Worm (Caenorhabditis elegans): ENCODE results near the gene taf-13.

Gene taf-13

DNA sequence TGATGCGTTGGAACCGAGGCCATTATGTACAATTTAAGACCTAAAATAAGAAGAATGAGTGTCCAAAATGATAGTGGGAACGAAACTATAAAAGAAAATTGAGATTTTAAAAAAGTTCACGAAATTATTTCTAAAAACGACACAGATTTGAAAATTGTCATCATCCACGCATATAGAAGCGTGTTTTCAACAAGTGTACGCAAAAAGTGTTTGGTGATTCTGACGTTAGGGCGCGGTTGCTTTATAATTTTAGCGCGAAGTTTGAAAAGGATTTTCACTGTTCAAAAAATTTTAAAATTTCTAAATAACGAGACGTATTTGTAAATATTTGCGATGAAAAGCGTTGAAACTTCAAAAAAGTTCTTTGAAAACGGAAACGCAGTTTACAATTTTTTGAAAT lies 42.0 kb downstream of the taf-13 start, which contains the start of gene cdc-48.1 (continued):
- TF ChIP-seq nhr-90 (tag; optimal IDR thresholded peaks at IDR 0.05; ENCODE audit: poor library complexity) (peak; percentile 100), C04F5.9 (tag; optimal IDR thresholded peaks at IDR 0.05) (peak; percentile 98), pax-3 (tag; optimal IDR thresholded peaks at IDR 0.05) (peak; percentile 99), aly-2 (tag; optimal IDR thresholded peaks at IDR 0.05) (peak; percentile 100), nhr-84 (tag; optimal IDR thresholded peaks at IDR 0.05) (peak; percentile 98), hpl-2 (GFP tag; optimal IDR thresholded peaks at IDR 0.05) (peak; percentile 99), Y116A8C.19 (tag; optimal IDR thresholded peaks at IDR 0.05; ENCODE audit: borderline replicate concordance) (peak; percentile 24), sox-4 (tag; optimal IDR thresholded peaks at IDR 0.05) (peak; percentile 98), fkh-4 (tag; optimal IDR thresholded peaks at IDR 0.05; ENCODE audit: borderline replicate concordance) (peak; percentile 93), fkh-8 (tag; optimal IDR thresholded peaks at IDR 0.05) (peak; percentile 100), vab-15 (tag; optimal IDR thresholded peaks at IDR 0.05) (peak; percentile 100), zip-4 (GFP tag; optimal IDR thresholded peaks at IDR 0.05) (peak; percentile 96), C16A3.4 (tag; optimal IDR thresholded peaks at IDR 0.05) (peak; percentile 100), lin-35 (GFP tag; optimal IDR thresholded peaks at IDR 0.05) (peak; percentile 100)

DNA sequence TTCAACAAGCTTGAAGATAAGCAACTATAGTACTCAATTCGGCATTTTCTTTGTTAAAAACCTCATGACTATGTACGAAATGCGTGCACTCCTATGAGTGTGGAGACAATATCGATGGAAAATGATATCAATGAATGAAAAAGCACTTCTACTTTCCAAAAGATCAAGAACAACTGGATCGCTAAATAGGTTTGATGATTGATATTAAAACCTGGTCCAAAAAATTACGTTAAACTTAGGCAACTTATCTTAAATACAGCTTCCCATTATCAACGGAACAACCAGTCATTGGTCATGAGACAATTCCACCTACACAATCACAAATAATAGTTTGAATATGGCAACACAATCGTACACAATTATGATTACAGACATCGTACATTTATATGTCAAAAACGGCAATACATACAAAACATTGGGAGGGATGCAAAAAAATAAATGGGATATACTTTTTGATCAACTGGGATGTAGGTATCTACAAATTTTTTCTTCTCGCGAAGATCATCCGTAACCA lies 45.7 kb downstream of the taf-13 start:
- TF ChIP-seq ces-1 (GFP tag; optimal IDR thresholded peaks at IDR 0.05) (no peak), elt-2 (tag; optimal IDR thresholded peaks at IDR 0.05) (peak; percentile 66), sup-37 (GFP tag; optimal IDR thresholded peaks at IDR 0.05) (no peak), ztf-4 (tag; optimal IDR thresholded peaks at IDR 0.05) (no peak), pax-3 (tag; optimal IDR thresholded peaks at IDR 0.05) (peak; percentile 35), lin-13 (GFP tag; optimal IDR thresholded peaks at IDR 0.05) (no peak), ama-1 (optimal IDR thresholded peaks at IDR 0.05) (peak; percentile 3), nhr-77 (tag; optimal IDR thresholded peaks at IDR 0.05) (no peak), C04F5.9 (tag; optimal IDR thresholded peaks at IDR 0.05) (no peak), alr-1 (tag; optimal IDR thresholded peaks at IDR 0.05; ENCODE audit: borderline replicate concordance) (no peak), efl-1 (optimal IDR thresholded peaks at IDR 0.05) (no peak), efl-1 (GFP tag; optimal IDR thresholded peaks at IDR 0.05 in 1 of 2) (peak in 1 of 2 experiments; percentile 83), tlp-1 (tag; optimal IDR thresholded peaks at IDR 0.05) (no peak), fos-1 (tag; optimal IDR thresholded peaks at IDR 0.05) (no peak), egl-13 (tag; optimal IDR thresholded peaks at IDR 0.05) (no peak), nhr-20 (tag; optimal IDR thresholded peaks at IDR 0.05) (no peak), zag-1 (tag; optimal IDR thresholded peaks at IDR 0.05) (no peak), hpl-2 (GFP tag; optimal IDR thresholded peaks at IDR 0.05) (no peak), nhr-11 (tag; optimal IDR thresholded peaks at IDR 0.05) (no peak), nhr-71 (tag; optimal IDR thresholded peaks at IDR 0.05) (peak; percentile 15), nhr-76 (tag; optimal IDR thresholded peaks at IDR 0.05) (no peak), nhr-85 (tag) (peak; percentile 65), aly-2 (tag; optimal IDR thresholded peaks at IDR 0.05) (peak; percentile 63), nhr-47 (tag; optimal IDR thresholded peaks at IDR 0.05) (peak; percentile 3), lin-35 (GFP tag; optimal IDR thresholded peaks at IDR 0.05) (peak in 1 of 2 experiments; percentile 7), unc-30 (tag; optimal IDR thresholded peaks at IDR 0.05) (no peak), lir-3 (tag; optimal IDR thresholded peaks at IDR 0.05; ENCODE audit: poor library complexity) (peak; percentile 27), unc-86 (tag; optimal IDR thresholded peaks at IDR 0.05) (no peak), lin-39 (tag; optimal IDR thresholded peaks at IDR 0.05) (no peak), blmp-1 (tag; optimal IDR thresholded peaks at IDR 0.05) (no peak), ceh-82 (tag; optimal IDR thresholded peaks at IDR 0.05) (no peak), dpl-1 (GFP tag; optimal IDR thresholded peaks at IDR 0.05) (no peak), efl-3 (GFP tag; optimal IDR thresholded peaks at IDR 0.05) (no peak), nhr-28 (tag; optimal IDR thresholded peaks at IDR 0.05) (no peak), ceh-90 (tag; optimal IDR thresholded peaks at IDR 0.05) (no peak), lin-14 (GFP tag; optimal IDR thresholded peaks at IDR 0.05) (no peak), lsy-2 (tag; optimal IDR thresholded peaks at IDR 0.05) (no peak), pag-3 (tag; optimal IDR thresholded peaks at IDR 0.05; ENCODE audit: borderline replicate concordance, insufficient read depth) (no peak), nhr-19 (GFP tag; conservative IDR thresholded peaks at IDR 0.05) (no peak), C16A3.4 (tag; optimal IDR thresholded peaks at IDR 0.05) (no peak)
